Worm (Caenorhabditis elegans): ENCODE data around the gene pdi-1.

DNA sequence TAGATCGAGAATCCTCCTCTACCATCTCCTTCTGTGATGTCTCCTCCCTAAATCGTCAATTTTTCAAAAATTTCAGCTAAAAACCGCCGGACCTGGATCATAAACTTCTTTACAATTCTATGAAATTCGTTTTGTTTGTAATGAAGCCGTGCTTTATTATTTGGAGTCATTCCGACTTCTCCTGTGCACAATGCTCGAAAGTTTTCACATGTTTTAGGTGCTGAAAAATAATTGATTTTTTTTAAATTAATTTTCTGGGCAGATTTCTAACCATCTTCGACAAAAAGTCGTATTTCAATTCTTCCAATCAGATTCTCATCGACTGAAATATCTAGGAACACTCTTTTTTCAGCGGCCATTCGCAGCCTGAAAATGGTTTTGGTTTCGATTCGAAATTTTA, 2.0 kb downstream of the pdi-1 start, which contains the start of gene cyn-9:
- no peak for TF ChIP-seq cnd-1 (tag; optimal IDR thresholded peaks at IDR 0.05)
- no peak for TF ChIP-seq sem-2 (GFP tag; optimal IDR thresholded peaks at IDR 0.05)
- TF ChIP-seq lsy-2 (tag; optimal IDR thresholded peaks at IDR 0.05): no peak
- no peak for TF ChIP-seq blmp-1 (tag; optimal IDR thresholded peaks at IDR 0.05)
- TF ChIP-seq bed-3 (GFP tag; optimal IDR thresholded peaks at IDR 0.05): no peak
- no peak for TF ChIP-seq pha-4 (tag; optimal IDR thresholded peaks at IDR 0.05)
- TF ChIP-seq ceh-43 (GFP tag; optimal IDR thresholded peaks at IDR 0.05): no peak
- no peak for TF ChIP-seq unc-39 (tag; optimal IDR thresholded peaks at IDR 0.05)
- TF ChIP-seq snpc-4 (tag; optimal IDR thresholded peaks at IDR 0.05): no peak
- no peak for TF ChIP-seq nhr-12 (tag; optimal IDR thresholded peaks at IDR 0.05)
- TF ChIP-seq lin-13 (tag; optimal IDR thresholded peaks at IDR 0.05): no peak
